Worm (Caenorhabditis elegans) whole organism, young adult: ENCODE measurements around the gene C26E6.1.

Experiments used
- dpl-1 ChIP-seq: fragments of 150-350 bp; optimal IDR thresholded peaks from 2 replicates; lab custom pipeline; 2014; ENCODE audit warnings: missing biosample characterization, missing genetic modification reagents, missing genetic modification characterization
- ets-4 ChIP-seq: fragments of 200-800 bp; sonication (Bioruptor generic); optimal IDR thresholded peaks from 2 replicates; lab custom pipeline; 2018; ENCODE audit warnings: mild to moderate bottlenecking, missing genetic modification characterization, missing compliant biosample characterization
- nfya-2 ChIP-seq: fragments of 200-800 bp; sonication (Bioruptor generic); IDR thresholded peaks from 2 replicates; pipeline ENCODE4 v1.3.6; 2022; ENCODE audit warnings: missing genetic modification reagents, missing genetic modification characterization, missing compliant biosample characterization
- nhr-27 ChIP-seq: fragments of 200-800 bp; sonication (Bioruptor generic); optimal IDR thresholded peaks from 2 replicates; lab custom pipeline; 2018; ENCODE audit warnings: mild to moderate bottlenecking, missing genetic modification characterization, moderate library complexity, missing compliant biosample characterization
- ztf-3 ChIP-seq: fragments of 200-800 bp; sonication (Bioruptor generic); optimal IDR thresholded peaks from 2 replicates; lab custom pipeline; 2018; ENCODE audit warnings: mild to moderate bottlenecking, missing genetic modification characterization, missing compliant biosample characterization

- TF ChIP-seq ztf-3 (GFP tag; lab: Kevin White, UChicago) (no peak), nfya-2 (GFP tag; lab: Robert Waterston, UW) (no peak), nhr-27 (tag; lab: Kevin White, UChicago) (no peak), ets-4 (no peak), dpl-1 (GFP tag; lab: Kevin White, UChicago) (no peak)
Measured at ce11 chrIII:4952970-4953369, 3.7 kb upstream of the C26E6.1 start.
